Worm (Caenorhabditis elegans): ENCODE data around the gene nbs-1.
A peak's percentile ranks its signal among the peaks of the same experiment; 100 is the strongest.

The nbs-1 gene

ce11 chrII:11132542-11132941 is 36.3 kb upstream of the nbs-1 start, which contains the start of gene F40F8.11 (continued):
- no peak for TF ChIP-seq mef-2 (tag; optimal IDR thresholded peaks at IDR 0.05)
- peak; percentile 53 for TF ChIP-seq nhr-47 (tag; optimal IDR thresholded peaks at IDR 0.05)
- TF ChIP-seq dsc-1 (tag; optimal IDR thresholded peaks at IDR 0.05): peak; percentile 30
- peak; percentile 55 for TF ChIP-seq snu-23 (GFP tag; optimal IDR thresholded peaks at IDR 0.05)
- TF ChIP-seq tbx-2 (tag; optimal IDR thresholded peaks at IDR 0.05): peak; percentile 26
- peak in 1 of 3 experiments; percentile 11 for TF ChIP-seq ceh-82 (tag; optimal IDR thresholded peaks at IDR 0.05)
- no peak for TF ChIP-seq irx-1 (tag; optimal IDR thresholded peaks at IDR 0.05)
- TF ChIP-seq nhr-84 (tag; optimal IDR thresholded peaks at IDR 0.05): no peak
- TF ChIP-seq ztf-4 (tag; optimal IDR thresholded peaks at IDR 0.05): no peak
- TF ChIP-seq swsn-7 (tag; optimal IDR thresholded peaks at IDR 0.05): peak; percentile 20
- no peak for TF ChIP-seq nhr-28 (tag; optimal IDR thresholded peaks at IDR 0.05)
- TF ChIP-seq nhr-90 (tag; optimal IDR thresholded peaks at IDR 0.05; ENCODE audit: poor library complexity): no peak
- peak; percentile 80 to 91 (median 88) for TF ChIP-seq dpl-1 (GFP tag; optimal IDR thresholded peaks at IDR 0.05)
- peak; percentile 21 for TF ChIP-seq xbp-1 (tag; optimal IDR thresholded peaks at IDR 0.05)
- no peak for TF ChIP-seq C34B4.2 (tag; optimal IDR thresholded peaks at IDR 0.05)
- TF ChIP-seq C16A3.4 (tag; optimal IDR thresholded peaks at IDR 0.05): peak; percentile 62
- TF ChIP-seq unc-98 (GFP tag; IDR thresholded peaks at IDR 0.05): no peak
- no peak for TF ChIP-seq snpc-4 (tag; optimal IDR thresholded peaks at IDR 0.05)
- no peak for TF ChIP-seq egl-13 (tag; optimal IDR thresholded peaks at IDR 0.05)
- no peak for TF ChIP-seq F16B12.6 (tag; optimal IDR thresholded peaks at IDR 0.05)
- peak; percentile 76 for TF ChIP-seq nhr-85 (tag)
- TF ChIP-seq nhr-19 (GFP tag; conservative IDR thresholded peaks at IDR 0.05): peak; percentile 28; the same call in 1 of the 2 replicates
- no peak for TF ChIP-seq tlp-1 (tag; optimal IDR thresholded peaks at IDR 0.05)
- TF ChIP-seq zag-1 (tag; optimal IDR thresholded peaks at IDR 0.05): no peak
- no peak for TF ChIP-seq ceh-88 (GFP tag; IDR thresholded peaks at IDR 0.05)
- TF ChIP-seq grh-1 (GFP tag; IDR thresholded peaks at IDR 0.05): no peak
- no peak for TF ChIP-seq nhr-12 (tag; optimal IDR thresholded peaks at IDR 0.05)
- no peak for TF ChIP-seq nhr-77 (tag; optimal IDR thresholded peaks at IDR 0.05)
- TF ChIP-seq unc-62 (GFP tag; optimal IDR thresholded peaks at IDR 0.05): no peak
- TF ChIP-seq aly-2 (tag; optimal IDR thresholded peaks at IDR 0.05): no peak
- no peak for TF ChIP-seq unc-30 (tag; optimal IDR thresholded peaks at IDR 0.05)
- TF ChIP-seq ceh-8 (GFP tag; optimal IDR thresholded peaks at IDR 0.05): no peak
- TF ChIP-seq lin-39 (tag; optimal IDR thresholded peaks at IDR 0.05): peak; percentile 8
- TF ChIP-seq blmp-1 (tag; optimal IDR thresholded peaks at IDR 0.05): peak; percentile 35
- TF ChIP-seq unc-130 (tag; optimal IDR thresholded peaks at IDR 0.05): no peak
- no peak for TF ChIP-seq ceh-63 (GFP tag; optimal IDR thresholded peaks at IDR 0.05)
- no peak for TF ChIP-seq ztf-11 (tag; optimal IDR thresholded peaks at IDR 0.05)
- no peak for TF ChIP-seq fkh-4 (tag; optimal IDR thresholded peaks at IDR 0.05; ENCODE audit: borderline replicate concordance)
- no peak for TF ChIP-seq sox-4 (tag; optimal IDR thresholded peaks at IDR 0.05)
- peak; percentile 3 for TF ChIP-seq unc-86 (tag; optimal IDR thresholded peaks at IDR 0.05)
- peak; percentile 59 for TF ChIP-seq nhr-71 (tag; optimal IDR thresholded peaks at IDR 0.05)
- TF ChIP-seq skn-1 (tag; optimal IDR thresholded peaks at IDR 0.05): peak; percentile 57
- TF ChIP-seq jun-1 (tag; optimal IDR thresholded peaks at IDR 0.05): no peak

DNA sequence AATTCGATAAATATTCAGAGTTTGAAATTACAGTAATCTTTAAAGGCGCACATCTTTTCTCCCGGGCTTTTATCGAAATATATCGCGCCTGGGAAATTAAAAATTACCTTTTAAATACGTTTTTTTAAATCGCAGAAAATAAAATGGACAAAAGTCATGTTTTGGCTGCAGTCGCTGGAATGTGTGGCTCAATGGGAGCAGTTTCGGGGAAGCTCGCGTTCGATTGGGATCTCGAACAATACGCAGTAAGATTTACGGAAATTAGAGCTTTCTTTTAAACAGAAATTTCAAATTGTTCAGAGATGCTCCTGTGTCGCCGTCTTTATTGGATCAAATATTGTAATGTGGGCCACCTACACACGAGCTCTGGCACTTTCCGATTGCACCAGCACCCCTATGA is 33.2 kb upstream of the nbs-1 start, which contains the start of gene F40F8.12:
TSS of gene F40F8.12 (plus strand) at position 301 of the 400 bp plus-strand sequence.
- TF ChIP-seq grh-1 (GFP tag; IDR thresholded peaks at IDR 0.05) (no peak), lin-14 (GFP tag; optimal IDR thresholded peaks at IDR 0.05) (no peak), aha-1 (tag; optimal IDR thresholded peaks at IDR 0.05) (no peak), ceh-88 (GFP tag; IDR thresholded peaks at IDR 0.05) (no peak), dsc-1 (tag; optimal IDR thresholded peaks at IDR 0.05) (no peak), lin-35 (GFP tag; optimal IDR thresholded peaks at IDR 0.05) (no peak), ztf-11 (tag; optimal IDR thresholded peaks at IDR 0.05) (no peak), lin-15B (tag; optimal IDR thresholded peaks at IDR 0.05) (no peak), ama-1 (optimal IDR thresholded peaks at IDR 0.05) (no peak), sup-37 (GFP tag; optimal IDR thresholded peaks at IDR 0.05) (no peak), aly-2 (tag; optimal IDR thresholded peaks at IDR 0.05) (no peak), blmp-1 (tag; optimal IDR thresholded peaks at IDR 0.05) (no peak), nhr-19 (GFP tag; conservative IDR thresholded peaks at IDR 0.05) (no peak), jun-1 (tag; optimal IDR thresholded peaks at IDR 0.05) (no peak), snu-23 (GFP tag; optimal IDR thresholded peaks at IDR 0.05) (no peak), irx-1 (tag; optimal IDR thresholded peaks at IDR 0.05) (no peak)
